Comparison of ENCODE assay signal across 6 worm cellular contexts in the genomic region with DNA sequence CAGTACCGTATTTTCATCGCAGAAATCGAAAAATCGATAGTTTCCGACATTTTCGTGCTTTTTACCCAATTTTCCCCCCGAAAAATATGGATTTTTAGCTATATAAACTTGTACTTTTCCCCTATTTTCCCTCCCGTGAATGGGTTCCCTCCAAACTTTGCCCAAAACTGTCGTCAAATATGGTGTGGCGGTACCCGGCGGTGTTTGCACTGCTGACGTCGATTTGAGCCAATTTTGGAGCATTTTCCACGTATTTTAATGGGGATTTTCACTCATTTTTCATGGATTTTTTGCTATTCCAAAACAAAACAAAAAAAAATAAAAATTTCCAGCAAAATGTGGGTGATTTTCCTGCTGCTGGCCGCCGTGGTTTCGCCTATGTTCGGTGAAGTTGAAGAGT.
A peak's percentile ranks its signal among the peaks of the same experiment; 100 is the strongest.
TF ChIP-seq lines count a peak whose summit lies in the region.

Gene Y76B12C.3, plus strand, starts transcription at position 334 of the 400 bp plus-strand sequence.

TF ChIP-seq in whole organism, L1 larva, 84 proteins besides CTCF, POLR2A, EP300 and RAD21 (continues in another document):
- TF ChIP-seq hlh-4 (tag; optimal IDR thresholded peaks at IDR 0.05; lab: Kevin White, UChicago) (no peak), elt-3 (tag; optimal IDR thresholded peaks at IDR 0.05; lab: Kevin White, UChicago) (no peak), C34B4.2 (tag; optimal IDR thresholded peaks at IDR 0.05; lab: Kevin White, UChicago) (no peak), lin-39 (tag; optimal IDR thresholded peaks at IDR 0.05; lab: Kevin White, UChicago) (no peak), ama-1 (optimal IDR thresholded peaks at IDR 0.05; lab: Kevin White, UChicago) (no peak), lin-35 (GFP tag; optimal IDR thresholded peaks at IDR 0.05; lab: Kevin White, UChicago) (peak; percentile 31 to 54), dsc-1 (tag; optimal IDR thresholded peaks at IDR 0.05; lab: Kevin White, UChicago) (no peak), lin-14 (GFP tag; optimal IDR thresholded peaks at IDR 0.05; lab: Kevin White, UChicago) (no peak), nhr-12 (tag; optimal IDR thresholded peaks at IDR 0.05; lab: Kevin White, UChicago) (no peak), lir-3 (tag; optimal IDR thresholded peaks at IDR 0.05; lab: Kevin White, UChicago; ENCODE audit: poor library complexity) (no peak), ceh-88 (GFP tag; IDR thresholded peaks at IDR 0.05; lab: Robert Waterston, UW) (no peak), nhr-85 (tag; lab: Kevin White, UChicago) (peak; percentile 52), zag-1 (tag; optimal IDR thresholded peaks at IDR 0.05; lab: Kevin White, UChicago) (no peak), fos-1 (tag; optimal IDR thresholded peaks at IDR 0.05; lab: Kevin White, UChicago) (no peak), egl-27 (tag; optimal IDR thresholded peaks at IDR 0.05; lab: Kevin White, UChicago) (no peak)

TF ChIP-seq in whole organism, L2 larva, 48 proteins besides CTCF, POLR2A, EP300 and RAD21:
- no peak for TF ChIP-seq lin-13 (GFP tag; optimal IDR thresholded peaks at IDR 0.05; lab: Kevin White, UChicago)
- TF ChIP-seq lsy-2 (tag; optimal IDR thresholded peaks at IDR 0.05; lab: Kevin White, UChicago), result peak in 1 of 2 experiments; percentile 14
- TF ChIP-seq unc-55 (GFP tag; optimal IDR thresholded peaks at IDR 0.05; lab: Kevin White, UChicago), result peak; percentile 43
- TF ChIP-seq gmeb-1 (tag; optimal IDR thresholded peaks at IDR 0.05; lab: Kevin White, UChicago), result peak; percentile 18

TF ChIP-seq in whole organism, L3 larva, 47 proteins besides CTCF, POLR2A, EP300 and RAD21:
- peak; percentile 26 for TF ChIP-seq hmg-11 (tag; optimal IDR thresholded peaks at IDR 0.05; lab: Kevin White, UChicago)
- TF ChIP-seq fos-1 (tag; optimal IDR thresholded peaks at IDR 0.05; lab: Kevin White, UChicago), result no peak
- TF ChIP-seq pha-4 (tag; optimal IDR thresholded peaks at IDR 0.05; lab: Kevin White, UChicago), result peak; percentile 22
- TF ChIP-seq lin-15B (tag; optimal IDR thresholded peaks at IDR 0.05; lab: Kevin White, UChicago), result peak; percentile 39
- TF ChIP-seq nfya-1 (tag; optimal IDR thresholded peaks at IDR 0.05; lab: Kevin White, UChicago; ENCODE audit: insufficient read depth), result peak; percentile 8
- no peak for TF ChIP-seq mml-1 (tag; optimal IDR thresholded peaks at IDR 0.05; lab: Kevin White, UChicago)

TF ChIP-seq in whole organism, L4 larva, 104 proteins besides CTCF, POLR2A, EP300 and RAD21:
- TF ChIP-seq mes-2 (tag; optimal IDR thresholded peaks at IDR 0.05; lab: Kevin White, UChicago; ENCODE audit: poor library complexity, severe bottlenecking) (peak; percentile 11), lsy-2 (tag; optimal IDR thresholded peaks at IDR 0.05; lab: Kevin White, UChicago) (peak in 1 of 2 experiments; percentile 22), set-16 (GFP tag; IDR thresholded peaks at IDR 0.05; lab: Robert Waterston, UW) (no peak)

TF ChIP-seq in whole organism, early embryonic, 17 proteins besides CTCF, POLR2A, EP300 and RAD21:
- TF ChIP-seq F13C5.2 (tag; optimal IDR thresholded peaks at IDR 0.05; lab: Kevin White, UChicago) (peak; percentile 2), tra-4 (tag; optimal IDR thresholded peaks at IDR 0.05; lab: Kevin White, UChicago) (no peak), tbx-11 (GFP tag; IDR thresholded peaks at IDR 0.05; lab: Robert Waterston, UW) (no peak), ets-7 (tag; optimal IDR thresholded peaks at IDR 0.05; lab: Kevin White, UChicago) (no peak)

TF ChIP-seq in whole organism, mixed stage, embryonic, 35 proteins besides CTCF, POLR2A, EP300 and RAD21:
- TF ChIP-seq pha-4 (tag; optimal IDR thresholded peaks at IDR 0.05; lab: Kevin White, UChicago) (no peak), ces-1 (GFP tag; optimal IDR thresholded peaks at IDR 0.05; lab: Kevin White, UChicago) (no peak), elt-3 (tag; optimal IDR thresholded peaks at IDR 0.05; lab: Kevin White, UChicago) (no peak), unc-120 (tag; optimal IDR thresholded peaks at IDR 0.05; lab: Kevin White, UChicago; ENCODE audit: poor library complexity, severe bottlenecking) (peak; percentile 21)

Comparison
In these comparisons a context has a peak if more than half of its experiments do, and no peak if none do; other contexts are left out.
1. Of the 29 proteins assayed by ChIP-seq in both whole organism, L4 larva and whole organism, L1 larva: peak only in whole organism, L4 larva: none; only in whole organism, L1 larva: dpl-1 and mep-1; in both: none; in neither: 25; mixed calls (peak in some experiments, not most) for 2.